Worm (Caenorhabditis elegans) whole organism, dauer: Measurements from ENCODE around the gene pink-1.

Experiments used
- unc-62 ChIP-seq: sonication (generic microtip); optimal IDR thresholded peaks from 2 replicates; lab custom pipeline; 2017; ENCODE audit warnings: missing biosample characterization, missing genetic modification reagents, missing genetic modification characterization

pink-1 gene

DNA sequence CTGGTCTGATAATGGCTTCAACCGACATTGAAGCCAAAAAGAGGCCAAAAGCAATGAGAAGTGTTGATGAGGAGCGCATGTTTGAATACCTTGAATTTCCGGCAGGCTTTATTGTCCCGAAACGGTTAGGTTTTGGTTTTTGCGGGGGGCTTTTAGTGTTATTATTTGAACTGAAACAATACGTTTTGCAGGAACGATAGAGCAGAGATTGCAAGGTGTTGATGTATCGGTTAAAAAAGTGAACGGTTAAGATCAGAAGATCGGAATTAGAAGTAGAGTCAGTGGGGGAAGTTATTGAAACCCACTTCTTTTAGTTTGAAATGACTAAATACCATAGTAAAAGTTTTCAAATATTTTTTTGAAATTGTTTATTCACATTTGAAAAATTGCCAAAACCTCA, 12.1 kb upstream of the pink-1 start, which contains the start of gene clec-141:
Gene clec-141 (minus strand): TSS at position 101 of the 400 bp plus-strand sequence.
- TF ChIP-seq unc-62, result no peak

- no peak for TF ChIP-seq unc-62
These were observed 3.7 kb upstream of the pink-1 start, which contains the start of gene mog-5 for ce11 chrII:5399201-5399600. mog-5 (plus strand) TSS chrII:5399538.

DNA sequence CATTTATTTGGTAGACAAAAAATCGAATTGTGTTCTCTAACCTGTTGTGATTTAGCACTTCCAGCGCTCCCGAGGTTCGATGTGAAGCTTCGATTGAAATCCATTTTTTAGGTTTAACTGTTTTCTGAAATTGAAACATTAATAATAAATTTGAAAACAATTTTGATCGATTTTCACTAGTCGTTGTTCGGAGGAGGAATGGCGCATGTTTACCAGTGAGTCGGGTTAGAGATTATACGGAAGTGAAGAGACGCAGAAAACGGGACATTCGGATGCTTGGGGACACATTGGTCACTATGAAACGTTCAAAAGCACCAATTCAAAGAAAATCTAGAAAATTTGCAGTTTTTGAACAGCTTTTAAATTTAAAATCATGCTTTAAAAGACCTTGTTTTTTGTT, 3.3 kb upstream of the pink-1 start, which contains the start of gene fbxl-3:
Gene fbxl-3 (minus strand): TSS at position 124 of the 400 bp plus-strand sequence.
- TF ChIP-seq unc-62, result no peak

DNA sequence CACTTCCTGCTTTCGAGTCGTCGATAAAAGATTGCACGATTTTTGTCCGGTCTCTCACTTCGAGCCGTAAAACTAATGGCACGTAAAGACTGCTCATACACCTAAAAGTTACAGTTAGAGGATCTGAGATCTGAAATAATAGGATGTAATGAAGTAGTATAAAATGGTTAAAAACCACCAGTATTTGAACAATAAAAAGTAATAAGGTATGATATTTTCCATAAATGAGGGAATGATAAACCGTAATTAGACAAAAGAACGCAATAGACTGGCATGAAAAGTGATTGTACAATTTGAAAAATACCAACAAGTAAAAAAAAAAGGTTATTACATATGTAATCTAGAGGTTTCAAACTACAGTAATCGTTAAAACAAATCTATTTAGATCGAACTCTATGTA, 2.4 kb downstream of the pink-1 start, which contains the start of gene brap-2:
Gene brap-2 (minus strand): TSS at position 101 of the 400 bp plus-strand sequence.
- TF ChIP-seq unc-62, result no peak

- no peak for TF ChIP-seq unc-62
These were observed 4.0 kb downstream of the pink-1 start for ce11 chrII:5391447-5391846.

DNA sequence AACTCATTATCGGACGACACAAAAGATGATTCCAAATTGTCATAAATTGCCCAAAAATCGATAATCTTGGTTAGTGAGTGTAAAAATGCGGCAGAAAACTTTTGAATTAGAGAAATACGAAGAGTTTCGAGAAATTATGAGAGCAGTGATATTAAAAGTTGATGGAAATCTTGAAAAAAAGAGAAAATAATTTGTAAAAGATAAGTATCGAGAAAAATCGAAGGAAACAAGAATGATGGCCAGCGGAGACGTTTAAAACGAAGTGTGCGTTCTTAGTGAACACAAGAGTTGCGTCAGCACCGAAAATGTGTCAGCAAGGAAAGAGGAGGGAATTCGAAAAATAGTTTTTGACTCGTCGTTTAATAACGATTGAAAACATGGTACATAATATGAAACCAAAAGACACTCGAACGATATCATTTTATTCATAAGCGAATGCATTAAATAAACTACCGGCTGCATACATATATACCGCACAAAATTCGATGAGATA, 5.6 kb downstream of the pink-1 start, which contains the start of gene ndx-6:
Gene ndx-6 (minus strand): TSS at position 51 of the 493 bp plus-strand sequence.
- no peak for TF ChIP-seq unc-62

ce11 chrII:5388786-5389421, 6.6 kb downstream of the pink-1 start, which contains the start of gene rsp-4:
rsp-4 (minus strand) TSS chrII:5388836.
- no peak for TF ChIP-seq unc-62

ce11 chrII:5387217-5387616, 8.3 kb downstream of the pink-1 start, which contains the start of gene ccpp-6:
ccpp-6 (minus strand) TSS chrII:5387317.
- TF ChIP-seq unc-62, result no peak

DNA sequence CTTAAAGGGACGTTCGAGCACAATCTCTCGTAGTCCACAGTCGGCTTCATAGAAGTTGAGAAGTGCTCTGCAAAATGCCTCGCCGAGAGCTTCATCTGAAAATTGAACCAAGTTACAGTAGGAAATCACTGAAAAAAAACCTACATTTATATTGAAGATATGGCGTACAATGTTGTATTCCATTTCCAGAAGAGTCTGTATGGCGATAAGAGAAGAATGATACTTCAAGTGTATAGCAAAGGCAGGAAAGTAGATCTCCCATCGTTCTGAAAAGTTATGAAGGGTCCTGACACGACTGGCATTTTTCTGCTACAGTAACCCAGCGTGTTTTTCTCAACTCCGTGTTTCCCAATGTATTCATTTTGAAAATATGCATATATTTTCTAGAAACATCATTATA, 11.2 kb downstream of the pink-1 start:
- TF ChIP-seq unc-62, result no peak

- no peak for TF ChIP-seq unc-62
These were observed 15.8 kb downstream of the pink-1 start, which contains the start of gene pkc-3 for ce11 chrII:5379614-5380077. pkc-3 (plus strand) TSS chrII:5380027.

- TF ChIP-seq unc-62, result no peak
These were observed 17.3 kb downstream of the pink-1 start for ce11 chrII:5378239-5378521.

ce11 chrII:5377467-5378238, 17.8 kb downstream of the pink-1 start, which contains the start of gene prdx-2:
prdx-2 (plus strand) TSS chrII:5378195.
- no peak for TF ChIP-seq unc-62

ce11 chrII:5374967-5375366, 20.5 kb downstream of the pink-1 start, which contains the start of gene algn-2:
algn-2 (plus strand) TSS chrII:5375267.
- TF ChIP-seq unc-62, result no peak

- no peak for TF ChIP-seq unc-62
These were observed 22.0 kb downstream of the pink-1 start, which contains the start of the genes agt-2 and F09E5.3 for ce11 chrII:5373275-5374047. agt-2 (minus strand) TSS chrII:5373827. F09E5.3 (plus strand) TSS chrII:5373997.

ce11 chrII:5370641-5371040, 24.9 kb downstream of the pink-1 start, which contains the start of gene F09E5.12:
F09E5.12 (minus strand) TSS chrII:5370741.
- TF ChIP-seq unc-62, result no peak

DNA sequence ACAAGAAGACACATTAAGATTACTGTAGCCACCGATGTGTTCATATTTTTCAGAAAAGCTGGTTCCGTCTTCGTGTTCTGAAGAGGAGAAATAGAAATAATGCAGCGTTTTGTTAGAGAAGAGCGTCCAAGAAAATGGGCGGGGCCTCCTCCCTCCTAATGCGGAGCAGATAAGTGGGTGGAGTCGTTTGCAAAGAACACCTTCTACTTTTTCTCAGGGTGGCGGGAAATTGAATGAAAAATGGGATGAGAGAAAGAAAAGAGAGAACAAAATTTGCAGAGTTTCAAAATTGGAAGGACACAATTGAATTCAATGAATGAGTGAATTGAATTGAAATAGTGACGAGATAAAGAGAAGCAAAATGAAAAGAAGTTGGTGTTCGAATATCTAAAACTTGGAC, 29.8 kb downstream of the pink-1 start, which contains the start of gene F09E5.16:
Gene F09E5.16 (minus strand): TSS at position 101 of the 400 bp plus-strand sequence.
- TF ChIP-seq unc-62, result no peak
